Fruit fly (Drosophila melanogaster): Measurements from ENCODE around the gene JhI-21.
A peak's percentile ranks its signal among the peaks of the same experiment; 100 is the strongest.

Gene JhI-21

DNA sequence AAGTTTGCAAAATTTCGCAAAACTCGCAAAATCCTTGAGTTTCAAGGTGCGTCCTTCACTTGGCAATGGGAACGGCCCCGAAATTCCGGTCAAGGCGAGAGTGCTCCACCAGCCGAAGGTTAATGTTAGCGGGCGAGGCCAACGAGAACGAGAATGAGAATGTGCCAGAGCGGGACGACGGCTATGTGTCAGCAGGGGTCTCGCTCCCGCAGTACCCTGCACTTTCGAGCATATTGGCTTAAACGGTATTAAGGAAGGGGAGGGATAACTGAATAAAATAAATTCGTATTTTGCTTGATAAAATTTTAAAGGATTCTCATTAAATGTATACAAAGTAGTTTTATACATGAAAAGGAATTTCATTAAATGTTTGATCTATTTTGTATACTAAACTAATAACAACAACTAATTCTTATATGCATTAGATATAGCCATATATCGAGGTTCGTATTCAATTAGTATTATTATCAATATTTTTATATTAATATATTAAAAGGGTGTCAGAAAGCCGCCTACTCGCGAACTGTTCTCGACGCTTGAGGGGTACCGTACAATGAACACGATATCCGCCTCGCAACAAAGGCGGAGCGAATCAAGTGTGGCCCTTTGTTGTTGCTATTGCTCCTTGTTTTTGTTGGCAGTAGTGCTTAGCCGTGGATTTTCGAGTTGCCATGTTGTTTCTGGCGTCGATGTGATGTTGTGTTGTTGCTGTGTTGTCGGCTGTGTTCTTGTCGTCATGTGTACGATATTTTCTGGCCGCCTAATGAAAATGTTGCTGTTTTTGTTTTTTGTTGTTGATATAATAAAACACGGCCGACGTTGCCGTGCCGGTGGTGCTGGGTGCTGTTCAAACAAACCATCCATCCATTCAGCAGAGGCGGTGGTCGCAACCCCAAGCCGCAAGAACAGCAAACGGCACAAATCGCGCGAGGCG, 49.2 kb downstream of the JhI-21 start (continued):
- TF ChIP-seq spab (GFP tag; optimal IDR thresholded peaks at IDR 0.05) (peak; percentile 90), Met (GFP tag; optimal IDR thresholded peaks at IDR 0.05) (peak; percentile 74), pdm3 (GFP tag; optimal IDR thresholded peaks at IDR 0.05) (peak; percentile 78), CG8319 (GFP tag; optimal IDR thresholded peaks at IDR 0.05) (peak; percentile 76), CG6854 (GFP tag; optimal IDR thresholded peaks at IDR 0.05) (no peak), CG9139 (GFP tag; optimal IDR thresholded peaks at IDR 0.05) (peak; percentile 87), CG1621 (tag; optimal IDR thresholded peaks at IDR 0.05) (no peak), lz (GFP tag; optimal IDR thresholded peaks at IDR 0.05) (peak; percentile 77), cyc (GFP tag; optimal IDR thresholded peaks at IDR 0.05) (peak; percentile 82), CG15336 (GFP tag; IDR thresholded peaks at IDR 0.05) (no peak), Ets21C (GFP tag; optimal IDR thresholded peaks at IDR 0.05) (peak; percentile 59), net (GFP tag; optimal IDR thresholded peaks at IDR 0.05) (peak; percentile 82), CG11762 (GFP tag; optimal IDR thresholded peaks at IDR 0.05; ENCODE audit: insufficient read depth) (peak; percentile 84), CG10631 (GFP tag; optimal IDR thresholded peaks at IDR 0.05) (peak; percentile 93), CG16779 (tag; optimal IDR thresholded peaks at IDR 0.05) (peak; percentile 88), CG11902 (GFP tag; optimal IDR thresholded peaks at IDR 0.05) (peak; percentile 87), fkh (GFP tag; optimal IDR thresholded peaks at IDR 0.05) (peak; percentile 97), CG10669 (GFP tag; optimal IDR thresholded peaks at IDR 0.05) (peak; percentile 86), Sox14 (GFP tag; optimal IDR thresholded peaks at IDR 0.05) (peak; percentile 59), Hr4 (GFP tag; optimal IDR thresholded peaks at IDR 0.05) (peak; percentile 69), eg (GFP tag; IDR thresholded peaks at IDR 0.05) (no peak), CG7368 (GFP tag; optimal IDR thresholded peaks at IDR 0.05) (peak; percentile 81), CG34406 (GFP tag; optimal IDR thresholded peaks at IDR 0.05) (peak; percentile 91), Sox102F (GFP tag; optimal IDR thresholded peaks at IDR 0.05) (peak; percentile 52), Eip93F (GFP tag; optimal IDR thresholded peaks at IDR 0.05) (no peak), CG32006 (GFP tag; optimal IDR thresholded peaks at IDR 0.05) (peak; percentile 93)

- TF ChIP-seq Blimp-1 (GFP tag; optimal IDR thresholded peaks at IDR 0.05) (peak; percentile 81), CG3032 (tag; optimal IDR thresholded peaks at IDR 0.05) (no peak), CG6276 (GFP tag; optimal IDR thresholded peaks at IDR 0.05) (peak; percentile 14), Gug (GFP tag; IDR thresholded peaks at IDR 0.05) (no peak), Sox15 (GFP tag; optimal IDR thresholded peaks at IDR 0.05) (no peak), Ets21C (GFP tag; optimal IDR thresholded peaks at IDR 0.05) (no peak), dsx (GFP tag; optimal IDR thresholded peaks at IDR 0.05; ENCODE audit: poor library complexity, severe bottlenecking) (peak; percentile 80), Eip78C (GFP tag) (peak; percentile 56), fkh (GFP tag; optimal IDR thresholded peaks at IDR 0.05) (no peak), CG10631 (GFP tag; optimal IDR thresholded peaks at IDR 0.05) (no peak), CG15336 (GFP tag; IDR thresholded peaks at IDR 0.05) (no peak), CG1621 (tag; optimal IDR thresholded peaks at IDR 0.05) (peak; percentile 75), Sox102F (GFP tag; optimal IDR thresholded peaks at IDR 0.05) (no peak), CG6854 (GFP tag; optimal IDR thresholded peaks at IDR 0.05) (peak; percentile 55), svp (GFP tag) (peak; percentile 93), Hr39 (GFP tag; optimal IDR thresholded peaks at IDR 0.05) (no peak)
Observed at dm6 chr2L:12005436-12006396, 50.1 kb downstream of the JhI-21 start.
